Fruit fly (Drosophila melanogaster) S2 (cell line): ENCODE results near the gene CG17349.

Experiments
- CG8478 ChIP-seq: fragments of >200 bp; optimal IDR thresholded peaks from 2 replicates; lab custom pipeline; 2018
- CTCF ChIP-seq, 2 experiments: fragments of >200 bp; optimal IDR thresholded peaks; 2 replicates each; lab custom pipeline; 2018

CG17349 gene

dm6 chr2L:19378620-19379019 is 8.4 kb downstream of the CG17349 start:
- TF ChIP-seq CG8478 (lab: Kevin White, UChicago) = no peak
- peak; percentile 6 to 45 for TF ChIP-seq CTCF (optimal IDR thresholded peaks at IDR 0.05; lab: Kevin White, UChicago)

dm6 chr2L:19380630-19381029 is 10.4 kb downstream of the CG17349 start, which contains the start of gene CG17350:
Gene CG17350, plus strand, starts transcription at chr2L:19380930.
- TF ChIP-seq CTCF (optimal IDR thresholded peaks at IDR 0.05; lab: Kevin White, UChicago) = no peak
- no peak for TF ChIP-seq CG8478 (lab: Kevin White, UChicago)

- TF ChIP-seq CTCF (optimal IDR thresholded peaks at IDR 0.05; lab: Kevin White, UChicago) = peak; percentile 59 to 67
- no peak for TF ChIP-seq CG8478 (lab: Kevin White, UChicago)
Measured at dm6 chr2L:19382353-19382752, 12.1 kb downstream of the CG17349 start.

- TF ChIP-seq CG8478 (lab: Kevin White, UChicago) (no peak), CTCF (optimal IDR thresholded peaks at IDR 0.05; lab: Kevin White, UChicago) (no peak)
Measured at dm6 chr2L:19386106-19386715, 16.0 kb downstream of the CG17349 start, which contains the start of gene fon. Gene fon, minus strand, starts transcription at chr2L:19386205.

- no peak for TF ChIP-seq CG8478 (lab: Kevin White, UChicago)
- no peak for TF ChIP-seq CTCF (optimal IDR thresholded peaks at IDR 0.05; lab: Kevin White, UChicago)
Measured at dm6 chr2L:19388966-19389365, 18.7 kb downstream of the CG17349 start.

dm6 chr2L:19389749-19390148 is 19.5 kb downstream of the CG17349 start, which contains the start of gene CG17549:
Gene CG17549, minus strand, starts transcription at chr2L:19390075.
- TF ChIP-seq CG8478 (lab: Kevin White, UChicago) (no peak), CTCF (optimal IDR thresholded peaks at IDR 0.05; lab: Kevin White, UChicago) (no peak)

dm6 chr2L:19393703-19394210 is 23.5 kb downstream of the CG17349 start, which contains the start of gene CG31798:
Gene CG31798, plus strand, starts transcription at chr2L:19394160.
- peak; percentile 54 to 75 for TF ChIP-seq CTCF (optimal IDR thresholded peaks at IDR 0.05; lab: Kevin White, UChicago)
- TF ChIP-seq CG8478 (lab: Kevin White, UChicago) = no peak

- TF ChIP-seq CTCF (optimal IDR thresholded peaks at IDR 0.05; lab: Kevin White, UChicago) (no peak), CG8478 (lab: Kevin White, UChicago) (no peak)
Measured at dm6 chr2L:19397617-19398316, 27.5 kb downstream of the CG17349 start.

dm6 chr2L:19398317-19399234 is 28.3 kb downstream of the CG17349 start, which contains the start of gene CG17544:
Gene CG17544, minus strand, starts transcription at chr2L:19398493.
- TF ChIP-seq CTCF (optimal IDR thresholded peaks at IDR 0.05; lab: Kevin White, UChicago) = no peak
- TF ChIP-seq CG8478 (lab: Kevin White, UChicago) = no peak

- no peak for TF ChIP-seq CTCF (optimal IDR thresholded peaks at IDR 0.05; lab: Kevin White, UChicago)
- TF ChIP-seq CG8478 (lab: Kevin White, UChicago) = no peak
Measured at dm6 chr2L:19401914-19402313, 31.7 kb downstream of the CG17349 start.

- TF ChIP-seq CTCF (optimal IDR thresholded peaks at IDR 0.05; lab: Kevin White, UChicago) (no peak), CG8478 (lab: Kevin White, UChicago) (no peak)
Measured at dm6 chr2L:19402667-19403066, 32.4 kb downstream of the CG17349 start.

- no peak for TF ChIP-seq CTCF (optimal IDR thresholded peaks at IDR 0.05; lab: Kevin White, UChicago)
Measured at dm6 chr2L:19403398-19403797, 33.2 kb downstream of the CG17349 start.

dm6 chr2L:19404804-19405203 is 34.6 kb downstream of the CG17349 start:
- no peak for TF ChIP-seq CG8478 (lab: Kevin White, UChicago)
- no peak for TF ChIP-seq CTCF (optimal IDR thresholded peaks at IDR 0.05; lab: Kevin White, UChicago)

dm6 chr2L:19405685-19406357 is 35.6 kb downstream of the CG17349 start:
- TF ChIP-seq CTCF (optimal IDR thresholded peaks at IDR 0.05; lab: Kevin White, UChicago) = no peak
- no peak for TF ChIP-seq CG8478 (lab: Kevin White, UChicago)
